Fruit fly (Drosophila melanogaster) whole organism, prepupa: ENCODE data around the gene Best2.
A peak's percentile ranks its signal among the peaks of the same experiment; 100 is the strongest.

Experiments
- CG10669 ChIP-seq: fragments of 200-800 bp; sonication (Bioruptor generic); optimal IDR thresholded peaks from 3 replicates; lab custom pipeline; 2018; ENCODE audit warnings: missing biosample characterization, mild to moderate bottlenecking, missing genetic modification characterization, moderate library complexity
- CG11294 ChIP-seq: fragments of 200-800 bp; sonication (Bioruptor generic); IDR thresholded peaks from 2 replicates; pipeline ENCODE4 v1.3.6; 2022; ENCODE audit warnings: missing biosample characterization, missing genetic modification characterization
- CG11762 ChIP-seq: fragments of 200-800 bp; sonication (Bioruptor generic); optimal IDR thresholded peaks from 3 replicates; lab custom pipeline; 2016; ENCODE audit warnings: missing biosample characterization, missing genetic modification characterization; ENCODE audit not compliant: insufficient read depth
- CG11902 ChIP-seq: fragments of 200-800 bp; sonication (Bioruptor generic); optimal IDR thresholded peaks from 3 replicates; lab custom pipeline; 2016; ENCODE audit warnings: missing biosample characterization, missing genetic modification characterization
- CG15336 ChIP-seq: fragments of 200-800 bp; sonication (Bioruptor generic); IDR thresholded peaks from 2 replicates; pipeline ENCODE4 v1.3.6; 2022; ENCODE audit warnings: missing biosample characterization, missing genetic modification characterization
- CG1621 ChIP-seq: fragments of 200-800 bp; sonication (Bioruptor generic); optimal IDR thresholded peaks from 3 replicates; lab custom pipeline; 2018; ENCODE audit warnings: missing biosample characterization, mild to moderate bottlenecking, missing genetic modification characterization
- CG16779 ChIP-seq: fragments of 200-800 bp; sonication (Bioruptor generic); optimal IDR thresholded peaks from 3 replicates; lab custom pipeline; 2017; ENCODE audit warnings: missing biosample characterization, mild to moderate bottlenecking, missing genetic modification characterization
- CG3032 ChIP-seq: fragments of 200-800 bp; optimal IDR thresholded peaks from 2 replicates; lab custom pipeline; 2019; ENCODE audit warnings: missing biosample characterization, mild to moderate bottlenecking, missing genetic modification characterization, moderate library complexity
- CG31627 ChIP-seq: fragments of 200-800 bp; sonication (Bioruptor generic); optimal IDR thresholded peaks from 3 replicates; lab custom pipeline; 2016; ENCODE audit warnings: missing biosample characterization, missing genetic modification characterization
- CG32006 ChIP-seq: fragments of 200-800 bp; sonication (Bioruptor generic); optimal IDR thresholded peaks from 3 replicates; lab custom pipeline; 2017; ENCODE audit warnings: missing biosample characterization, mild to moderate bottlenecking, missing genetic modification characterization
- CG34406 ChIP-seq: fragments of 200-800 bp; sonication (Bioruptor generic); optimal IDR thresholded peaks from 3 replicates; lab custom pipeline; 2016; ENCODE audit warnings: missing biosample characterization, missing genetic modification characterization
- CG6163 ChIP-seq: fragments of 200-800 bp; sonication (Bioruptor generic); IDR thresholded peaks from 3 replicates; pipeline ENCODE4 v1.3.6; 2022; ENCODE audit warnings: missing biosample characterization, missing genetic modification characterization
- CG6792 ChIP-seq: fragments of 200-800 bp; sonication (Bioruptor generic); optimal IDR thresholded peaks from 3 replicates; lab custom pipeline; 2016; ENCODE audit warnings: missing biosample characterization, missing genetic modification characterization
- CG6808 ChIP-seq: fragments of 200-800 bp; sonication (Bioruptor generic); optimal IDR thresholded peaks from 3 replicates; lab custom pipeline; 2017; ENCODE audit warnings: missing biosample characterization, missing genetic modification characterization, mild to moderate bottlenecking, moderate library complexity, missing genetic modification reagents
- CG6854 ChIP-seq: fragments of 200-800 bp; sonication (Bioruptor generic); optimal IDR thresholded peaks from 2 replicates; lab custom pipeline; 2017; ENCODE audit warnings: missing biosample characterization, mild to moderate bottlenecking, missing genetic modification characterization
- CG7368 ChIP-seq: fragments of 200-800 bp; sonication (Bioruptor generic); optimal IDR thresholded peaks from 3 replicates; lab custom pipeline; 2016; ENCODE audit warnings: missing biosample characterization, missing genetic modification characterization
- CG8119 ChIP-seq: fragments of 200-800 bp; sonication (Bioruptor generic); IDR thresholded peaks from 3 replicates; pipeline ENCODE4 v1.3.6; 2022; ENCODE audit warnings: missing biosample characterization, missing genetic modification characterization
- CG8319 ChIP-seq: fragments of 200-800 bp; sonication (Bioruptor generic); optimal IDR thresholded peaks from 3 replicates; lab custom pipeline; 2016; ENCODE audit warnings: missing biosample characterization, missing genetic modification characterization
- CG8632 ChIP-seq: fragments of 200-800 bp; sonication (Bioruptor generic); optimal IDR thresholded peaks from 3 replicates; lab custom pipeline; 2016; ENCODE audit warnings: missing biosample characterization, missing genetic modification characterization
- CG9139 ChIP-seq: fragments of 200-800 bp; sonication (Bioruptor generic); optimal IDR thresholded peaks from 3 replicates; lab custom pipeline; 2017; ENCODE audit warnings: missing biosample characterization, mild to moderate bottlenecking, missing genetic modification characterization
- Eip75B ChIP-seq: fragments of 200-800 bp; sonication (Bioruptor generic); optimal IDR thresholded peaks from 3 replicates; lab custom pipeline; 2016; ENCODE audit warnings: missing biosample characterization, missing genetic modification characterization
- Eip78C ChIP-seq: fragments of 200-800 bp; sonication (Bioruptor generic); peaks from one replicate; lab custom pipeline; 2016; ENCODE audit warnings: missing biosample characterization, missing genetic modification characterization
- Eip93F ChIP-seq: fragments of 200-800 bp; sonication (Bioruptor generic); optimal IDR thresholded peaks from 2 replicates; lab custom pipeline; 2016; ENCODE audit warnings: missing biosample characterization, mild to moderate bottlenecking, missing genetic modification characterization
- Gug ChIP-seq: fragments of 200-800 bp; sonication (Bioruptor generic); IDR thresholded peaks from 2 replicates; pipeline ENCODE4 v1.3.6; 2022; ENCODE audit warnings: missing biosample characterization, missing genetic modification characterization
- Hr38 ChIP-seq: sonication (Bioruptor generic); optimal IDR thresholded peaks from 2 replicates; lab custom pipeline; 2016; ENCODE audit warnings: missing biosample characterization, missing genetic modification characterization
- Hr39 ChIP-seq: fragments of 200-800 bp; sonication (Bioruptor generic); optimal IDR thresholded peaks from 2 replicates; lab custom pipeline; 2016; ENCODE audit warnings: missing biosample characterization, missing genetic modification characterization
- Lpt ChIP-seq: fragments of 200-800 bp; sonication (Bioruptor generic); optimal IDR thresholded peaks from 3 replicates; lab custom pipeline; 2016; ENCODE audit warnings: missing biosample characterization, missing genetic modification characterization
- OdsH ChIP-seq: fragments of 200-800 bp; sonication (Bioruptor generic); optimal IDR thresholded peaks from 3 replicates; lab custom pipeline; 2016; ENCODE audit warnings: missing biosample characterization, missing genetic modification characterization
- Smox ChIP-seq: fragments of 200-800 bp; sonication (Bioruptor generic); optimal IDR thresholded peaks from 3 replicates; lab custom pipeline; 2016; ENCODE audit warnings: missing biosample characterization, missing genetic modification characterization
- Sox14 ChIP-seq: fragments of 200-800 bp; sonication (Bioruptor generic); optimal IDR thresholded peaks from 3 replicates; lab custom pipeline; 2016; ENCODE audit warnings: missing biosample characterization, missing genetic modification characterization
- achi ChIP-seq: fragments of 200-800 bp; sonication (Bioruptor generic); optimal IDR thresholded peaks from 3 replicates; lab custom pipeline; 2016; ENCODE audit warnings: missing biosample characterization, missing genetic modification characterization
- acj6 ChIP-seq: fragments of 200-800 bp; sonication (Bioruptor generic); optimal IDR thresholded peaks from 3 replicates; lab custom pipeline; 2016; ENCODE audit warnings: missing biosample characterization, missing genetic modification characterization
- dac ChIP-seq: fragments of 200-800 bp; sonication (Bioruptor generic); optimal IDR thresholded peaks from 2 replicates; lab custom pipeline; 2017; ENCODE audit warnings: missing biosample characterization, mild to moderate bottlenecking, missing genetic modification characterization
- dsx ChIP-seq: fragments of 200-800 bp; optimal IDR thresholded peaks from 3 replicates; lab custom pipeline; 2019; ENCODE audit warnings: missing biosample characterization, mild to moderate bottlenecking, missing genetic modification characterization, moderate library complexity; ENCODE audit not compliant: poor library complexity, severe bottlenecking
- eg ChIP-seq: fragments of 200-800 bp; sonication (Bioruptor generic); IDR thresholded peaks from 3 replicates; pipeline ENCODE4 v1.3.6; 2022; ENCODE audit warnings: missing biosample characterization, missing genetic modification characterization
- esn ChIP-seq: fragments of 200-800 bp; sonication (Bioruptor generic); optimal IDR thresholded peaks from 2 replicates; lab custom pipeline; 2016; ENCODE audit warnings: missing biosample characterization, mild to moderate bottlenecking, missing genetic modification characterization, moderate library complexity
- fd59A ChIP-seq: fragments of 200-800 bp; sonication (Bioruptor generic); optimal IDR thresholded peaks from 2 replicates; lab custom pipeline; 2017; ENCODE audit warnings: missing biosample characterization, mild to moderate bottlenecking, missing genetic modification characterization, missing genetic modification reagents
- fd85E ChIP-seq: fragments of 200-800 bp; sonication (Bioruptor generic); optimal IDR thresholded peaks from 3 replicates; lab custom pipeline; 2016; ENCODE audit warnings: missing biosample characterization, missing genetic modification characterization
- fkh ChIP-seq: fragments of 200-800 bp; sonication (Bioruptor generic); optimal IDR thresholded peaks from 3 replicates; lab custom pipeline; 2017; ENCODE audit warnings: missing biosample characterization, mild to moderate bottlenecking, missing genetic modification characterization, moderate library complexity
- lz ChIP-seq: fragments of 200-800 bp; sonication (Bioruptor generic); optimal IDR thresholded peaks from 3 replicates; lab custom pipeline; 2016; ENCODE audit warnings: missing biosample characterization, missing genetic modification characterization
- net ChIP-seq: fragments of 200-800 bp; sonication (Bioruptor generic); optimal IDR thresholded peaks from 3 replicates; lab custom pipeline; 2016; ENCODE audit warnings: missing biosample characterization, missing genetic modification characterization
- pdm3 ChIP-seq: fragments of 200-800 bp; sonication (Bioruptor generic); optimal IDR thresholded peaks from 3 replicates; lab custom pipeline; 2016; ENCODE audit warnings: missing biosample characterization, missing genetic modification characterization
- spab ChIP-seq: fragments of 200-800 bp; sonication (Bioruptor generic); optimal IDR thresholded peaks from 2 replicates; lab custom pipeline; 2017; ENCODE audit warnings: missing biosample characterization, mild to moderate bottlenecking, missing genetic modification characterization, missing genetic modification reagents
- svp ChIP-seq: fragments of 200-800 bp; sonication (Bioruptor generic); peaks from one replicate; lab custom pipeline; 2016; ENCODE audit warnings: missing biosample characterization, missing genetic modification characterization
- topi ChIP-seq: fragments of 200-800 bp; sonication (Bioruptor generic); optimal IDR thresholded peaks from 3 replicates; lab custom pipeline; 2016; ENCODE audit warnings: missing biosample characterization, missing genetic modification characterization
- vri ChIP-seq: fragments of 200-800 bp; sonication (Bioruptor generic); optimal IDR thresholded peaks from 3 replicates; lab custom pipeline; 2016; ENCODE audit warnings: missing biosample characterization, mild to moderate bottlenecking, missing genetic modification characterization

Gene Best2

DNA sequence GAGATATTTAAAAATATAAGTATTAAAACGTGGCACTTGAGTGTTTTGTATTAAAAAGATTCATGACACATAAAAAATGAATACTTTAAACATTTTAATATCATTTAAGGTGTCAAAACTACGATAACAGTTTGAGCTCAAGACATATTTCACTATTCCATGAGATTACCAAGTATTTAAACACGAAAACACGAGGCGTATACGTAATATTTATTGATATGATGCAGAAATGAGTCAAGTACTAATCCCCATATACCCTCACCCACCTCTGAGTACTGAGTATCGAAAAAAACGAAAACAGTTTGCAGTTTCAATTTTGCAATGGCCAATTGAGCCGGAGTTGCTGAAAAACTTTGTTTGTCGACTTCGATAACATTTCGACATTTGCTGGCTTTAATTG is 11.6 kb upstream of the Best2 start (continued):
- TF ChIP-seq dac (GFP tag; lab: Kevin White, UChicago), result peak; percentile 20
- TF ChIP-seq CG6854 (GFP tag; lab: Kevin White, UChicago), result no peak
- no peak for TF ChIP-seq CG11762 (GFP tag; lab: Kevin White, UChicago)
- TF ChIP-seq vri (GFP tag; lab: Kevin White, UChicago), result no peak
- TF ChIP-seq CG3032 (tag; lab: Kevin White, UChicago), result no peak
- TF ChIP-seq fkh (GFP tag; lab: Kevin White, UChicago), result no peak
- no peak for TF ChIP-seq acj6 (GFP tag; lab: Kevin White, UChicago)
- no peak for TF ChIP-seq Lpt
- TF ChIP-seq, all 60 proteins: peak for 10

- TF ChIP-seq CG32006 (GFP tag; lab: Kevin White, UChicago), result no peak
- TF ChIP-seq Sox14 (GFP tag; lab: Kevin White, UChicago), result no peak
- TF ChIP-seq CG8319 (GFP tag; lab: Kevin White, UChicago), result no peak
- no peak for TF ChIP-seq svp (GFP tag; lab: Kevin White, UChicago)
- TF ChIP-seq CG6163 (GFP tag; lab: Robert Waterston, UW), result no peak
- no peak for TF ChIP-seq Eip75B (GFP tag; lab: Kevin White, UChicago)
These were observed 11.0 kb upstream of the Best2 start for dm6 chr3L:6267509-6267908.

DNA sequence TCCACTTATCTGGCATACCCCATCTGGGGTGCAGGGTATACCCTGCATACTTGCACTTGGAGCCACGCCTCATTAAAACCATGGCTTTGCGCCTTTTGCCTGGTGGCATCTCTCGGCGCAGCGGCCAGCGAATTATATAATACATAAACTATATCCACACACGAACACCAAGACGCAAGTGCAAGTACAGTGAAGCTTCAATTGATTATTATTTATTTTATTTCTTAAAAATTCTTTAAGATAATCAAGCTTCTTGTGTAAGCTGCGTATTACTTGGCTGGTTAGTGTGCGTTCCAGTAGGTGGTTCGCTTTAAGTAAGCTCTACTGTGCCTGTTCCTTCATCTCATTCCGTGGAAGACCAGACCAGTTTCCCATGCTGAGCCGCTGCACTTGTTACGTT is 9.9 kb upstream of the Best2 start:
- peak; percentile 54 for TF ChIP-seq CG1621 (tag; lab: Kevin White, UChicago)
- peak; percentile 80 for TF ChIP-seq CG8119 (GFP tag; lab: Robert Waterston, UW)
- TF ChIP-seq topi (GFP tag; lab: Kevin White, UChicago), result peak; percentile 75
- TF ChIP-seq eg, result peak; percentile 92
- TF ChIP-seq Eip93F (GFP tag; lab: Kevin White, UChicago), result no peak
- peak; percentile 71 for TF ChIP-seq CG34406 (GFP tag; lab: Kevin White, UChicago)
- TF ChIP-seq CG9139 (GFP tag; lab: Kevin White, UChicago), result peak; percentile 64
- TF ChIP-seq CG6808 (GFP tag; lab: Kevin White, UChicago), result peak; percentile 10
- no peak for TF ChIP-seq Hr38 (GFP tag; lab: Kevin White, UChicago)
- TF ChIP-seq Sox14 (GFP tag; lab: Kevin White, UChicago), result peak; percentile 76
- peak; percentile 59 for TF ChIP-seq fd59A (GFP tag; lab: Kevin White, UChicago)
- TF ChIP-seq CG7368, result no peak
- TF ChIP-seq achi (GFP tag; lab: Kevin White, UChicago), result peak; percentile 83
- peak; percentile 73 for TF ChIP-seq CG8632
- TF ChIP-seq fd85E, result no peak
- TF ChIP-seq CG16779 (tag; lab: Kevin White, UChicago), result peak; percentile 60
- no peak for TF ChIP-seq CG6854 (GFP tag; lab: Kevin White, UChicago)
- TF ChIP-seq net (GFP tag; lab: Kevin White, UChicago), result peak; percentile 78
- TF ChIP-seq svp (GFP tag; lab: Kevin White, UChicago), result peak; percentile 92
- TF ChIP-seq acj6 (GFP tag; lab: Kevin White, UChicago), result peak; percentile 82
- TF ChIP-seq CG31627, result peak; percentile 45
- peak; percentile 81 for TF ChIP-seq CG32006 (GFP tag; lab: Kevin White, UChicago)
- TF ChIP-seq vri (GFP tag; lab: Kevin White, UChicago), result peak; percentile 49
- TF ChIP-seq lz (GFP tag; lab: Kevin White, UChicago), result peak; percentile 51
- peak; percentile 77 for TF ChIP-seq dsx (GFP tag; lab: Kevin White, UChicago)
- TF ChIP-seq Smox (GFP tag; lab: Kevin White, UChicago), result peak; percentile 54
- peak; percentile 84 for TF ChIP-seq CG15336 (GFP tag; lab: Robert Waterston, UW)
- TF ChIP-seq CG11762 (GFP tag; lab: Kevin White, UChicago), result peak; percentile 65
- TF ChIP-seq Hr39 (GFP tag; lab: Kevin White, UChicago), result peak; percentile 36
- TF ChIP-seq pdm3, result peak; percentile 75
- TF ChIP-seq fkh (GFP tag; lab: Kevin White, UChicago), result no peak
- TF ChIP-seq Eip75B (GFP tag; lab: Kevin White, UChicago), result peak; percentile 81
- TF ChIP-seq Eip78C (GFP tag; lab: Kevin White, UChicago), result peak; percentile 98
- peak; percentile 31 for TF ChIP-seq spab
- peak; percentile 15 for TF ChIP-seq CG11902 (GFP tag; lab: Kevin White, UChicago)
- peak; percentile 61 for TF ChIP-seq CG10669 (GFP tag; lab: Kevin White, UChicago)
- peak; percentile 76 for TF ChIP-seq Lpt
- TF ChIP-seq CG6792 (GFP tag; lab: Kevin White, UChicago), result peak; percentile 74
- TF ChIP-seq CG11294 (GFP tag; lab: Robert Waterston, UW), result peak; percentile 44; the same call in 1 of the 2 replicates
- TF ChIP-seq esn (GFP tag; lab: Kevin White, UChicago), result peak; percentile 71
- TF ChIP-seq Gug (GFP tag; lab: Robert Waterston, UW), result peak; percentile 55
- TF ChIP-seq OdsH (GFP tag; lab: Kevin White, UChicago), result peak; percentile 82
- peak; percentile 26 for TF ChIP-seq dac (GFP tag; lab: Kevin White, UChicago)
